Worm (Caenorhabditis elegans) whole organism, L1 larva: Measurements from ENCODE around the gene F43G6.7.

Source experiments
- Y116A8C.19 ChIP-seq: sonication (generic microtip); optimal IDR thresholded peaks from 2 replicates; lab custom pipeline; 2016; ENCODE audit warnings: missing compliant biosample characterization, missing genetic modification characterization, borderline replicate concordance
- aha-1 ChIP-seq: fragments of 150-350 bp; optimal IDR thresholded peaks from 2 replicates; lab custom pipeline; 2014; ENCODE audit warnings: missing biosample characterization, missing genetic modification characterization
- aly-2 ChIP-seq: fragments of 150-350 bp; optimal IDR thresholded peaks from 2 replicates; lab custom pipeline; 2014; ENCODE audit warnings: missing biosample characterization, missing genetic modification characterization
- ama-1 ChIP-seq: fragments of 150-350 bp; optimal IDR thresholded peaks from 2 replicates; lab custom pipeline; 2014
- blmp-1 ChIP-seq: fragments of 150-350 bp; optimal IDR thresholded peaks from 2 replicates; lab custom pipeline; 2014; ENCODE audit warnings: missing biosample characterization, missing genetic modification characterization
- ceh-82 ChIP-seq, 3 experiments: fragments of 150-350 bp in 1 of 3; sonication (generic microtip) in 2 of 3; optimal IDR thresholded peaks; 2 replicates each; lab custom pipeline; 2014 to 2017; ENCODE audit warnings: missing biosample characterization in 3 of 3, missing genetic modification characterization in 3 of 3
- ceh-88 ChIP-seq: fragments of 200-800 bp; sonication (Bioruptor generic); IDR thresholded peaks from 2 replicates; pipeline ENCODE4 v1.3.6; 2022; ENCODE audit warnings: missing genetic modification characterization, missing compliant biosample characterization
- ces-1 ChIP-seq: fragments of 150-350 bp; optimal IDR thresholded peaks from 2 replicates; lab custom pipeline; 2014; ENCODE audit warnings: missing biosample characterization, missing genetic modification reagents, missing genetic modification characterization
- efl-3 ChIP-seq: fragments of 200-800 bp; sonication (Bioruptor generic); optimal IDR thresholded peaks from 2 replicates; lab custom pipeline; 2018; ENCODE audit warnings: mild to moderate bottlenecking, missing genetic modification characterization, missing compliant biosample characterization
- egl-27 ChIP-seq, 2 experiments: fragments of 150-350 bp in 1 of 2; sonication (generic microtip); optimal IDR thresholded peaks; 3 replicates each; lab custom pipeline; 2017 to 2018; ENCODE audit warnings: missing biosample characterization in 2 of 2, missing genetic modification characterization in 2 of 2, missing genetic modification reagents in 2 of 2
- elt-3 ChIP-seq, 6 experiments: fragments of 150-350 bp in 1 of 6; sonication (generic microtip); optimal IDR thresholded peaks; 2 replicates each; lab custom pipeline; 2017 to 2018; ENCODE audit warnings: missing biosample characterization in 6 of 6, missing genetic modification characterization in 6 of 6, inconsistent platforms in 1 of 6
- ets-5 ChIP-seq: fragments of 200-800 bp; sonication (Bioruptor generic); IDR thresholded peaks from 2 replicates; pipeline ENCODE4 v1.3.6; 2022; ENCODE audit warnings: missing genetic modification characterization, missing compliant biosample characterization
- fkh-10 ChIP-seq: sonication (generic microtip); optimal IDR thresholded peaks from 2 replicates; lab custom pipeline; 2017; ENCODE audit warnings: missing biosample characterization, missing genetic modification reagents, missing genetic modification characterization
- fkh-4 ChIP-seq: sonication (generic microtip); optimal IDR thresholded peaks from 2 replicates; lab custom pipeline; 2016; ENCODE audit warnings: missing compliant biosample characterization, missing genetic modification characterization, borderline replicate concordance
- fkh-8 ChIP-seq: sonication (generic microtip); optimal IDR thresholded peaks from 2 replicates; lab custom pipeline; 2016; ENCODE audit warnings: mild to moderate bottlenecking, missing genetic modification characterization, missing compliant biosample characterization
- fos-1 ChIP-seq: fragments of 150-350 bp; optimal IDR thresholded peaks from 2 replicates; lab custom pipeline; 2014; ENCODE audit warnings: missing biosample characterization, missing genetic modification characterization
- hlh-17 ChIP-seq: fragments of 200-800 bp; sonication (Bioruptor generic); optimal IDR thresholded peaks from 2 replicates; lab custom pipeline; 2018; ENCODE audit warnings: missing genetic modification characterization, mild to moderate bottlenecking, missing compliant biosample characterization, moderate library complexity, borderline replicate concordance
- hpl-2 ChIP-seq: fragments of 150-350 bp; optimal IDR thresholded peaks from 2 replicates; lab custom pipeline; 2014; ENCODE audit warnings: missing biosample characterization, missing genetic modification reagents, missing genetic modification characterization
- lin-15B ChIP-seq: fragments of 150-350 bp; sonication (generic microtip); optimal IDR thresholded peaks from 3 replicates; lab custom pipeline; 2014; ENCODE audit warnings: missing biosample characterization, missing genetic modification characterization
- lir-3 ChIP-seq: sonication (generic microtip); optimal IDR thresholded peaks from 2 replicates; lab custom pipeline; 2016; ENCODE audit warnings: mild to moderate bottlenecking, missing genetic modification characterization, moderate library complexity, missing compliant biosample characterization; ENCODE audit not compliant: poor library complexity
- mdl-1 ChIP-seq, 2 experiments: fragments of 150-350 bp; optimal IDR thresholded peaks; 2 replicates each; lab custom pipeline; 2014 to 2017; ENCODE audit warnings: missing biosample characterization in 2 of 2, missing genetic modification characterization in 2 of 2, inconsistent platforms in 1 of 2
- mep-1 ChIP-seq: fragments of 150-350 bp; optimal IDR thresholded peaks from 2 replicates; lab custom pipeline; 2014; ENCODE audit warnings: missing biosample characterization, missing genetic modification characterization
- nhr-12 ChIP-seq: sonication (generic microtip); optimal IDR thresholded peaks from 2 replicates; lab custom pipeline; 2017; ENCODE audit warnings: missing biosample characterization, missing genetic modification characterization
- nhr-237 ChIP-seq: fragments of 150-350 bp; optimal IDR thresholded peaks from 2 replicates; lab custom pipeline; 2014; ENCODE audit warnings: missing biosample characterization, missing genetic modification characterization
- nhr-71 ChIP-seq: sonication (generic microtip); optimal IDR thresholded peaks from 2 replicates; lab custom pipeline; 2016; ENCODE audit warnings: mild to moderate bottlenecking, missing genetic modification characterization, moderate library complexity, missing compliant biosample characterization
- nhr-84 ChIP-seq: sonication (generic microtip); optimal IDR thresholded peaks from 2 replicates; lab custom pipeline; 2017; ENCODE audit warnings: missing biosample characterization, missing genetic modification characterization
- nhr-90 ChIP-seq: sonication (generic microtip); optimal IDR thresholded peaks from 2 replicates; lab custom pipeline; 2016; ENCODE audit warnings: mild to moderate bottlenecking, missing genetic modification characterization, missing compliant biosample characterization; ENCODE audit not compliant: poor library complexity
- pag-3 ChIP-seq: sonication (generic microtip); optimal IDR thresholded peaks from 2 replicates; lab custom pipeline; 2017; ENCODE audit warnings: missing genetic modification characterization, mild to moderate bottlenecking, missing compliant biosample characterization, antibody characterized with exemption, borderline replicate concordance; ENCODE audit not compliant: insufficient read depth
- sox-4 ChIP-seq: sonication (generic microtip); optimal IDR thresholded peaks from 2 replicates; lab custom pipeline; 2016; ENCODE audit warnings: missing genetic modification characterization, missing compliant biosample characterization
- sptf-1 ChIP-seq: fragments of 150-350 bp; optimal IDR thresholded peaks from 2 replicates; lab custom pipeline; 2014; ENCODE audit warnings: missing biosample characterization, missing genetic modification characterization
- sup-37 ChIP-seq: fragments of 200-800 bp; sonication (Bioruptor generic); optimal IDR thresholded peaks from 2 replicates; lab custom pipeline; 2018; ENCODE audit warnings: mild to moderate bottlenecking, missing genetic modification characterization, missing compliant biosample characterization
- swsn-7 ChIP-seq: sonication (generic microtip); optimal IDR thresholded peaks from 2 replicates; lab custom pipeline; 2016; ENCODE audit warnings: missing genetic modification characterization, missing compliant biosample characterization
- tlp-1 ChIP-seq: fragments of 150-350 bp; optimal IDR thresholded peaks from 2 replicates; lab custom pipeline; 2014; ENCODE audit warnings: missing biosample characterization, missing genetic modification characterization
- unc-30 ChIP-seq: sonication (generic microtip); optimal IDR thresholded peaks from 2 replicates; lab custom pipeline; 2017; ENCODE audit warnings: missing biosample characterization, missing genetic modification characterization
- unc-62 ChIP-seq: fragments of 150-350 bp; optimal IDR thresholded peaks from 2 replicates; lab custom pipeline; 2014; ENCODE audit warnings: missing biosample characterization, missing genetic modification reagents, missing genetic modification characterization
- unc-98 ChIP-seq: fragments of 200-800 bp; sonication (Bioruptor generic); IDR thresholded peaks from 2 replicates; pipeline ENCODE4 v1.3.6; 2022; ENCODE audit warnings: missing genetic modification characterization, missing compliant biosample characterization
- xbp-1 ChIP-seq: sonication (generic microtip); optimal IDR thresholded peaks from 2 replicates; lab custom pipeline; 2016; ENCODE audit warnings: missing genetic modification characterization, missing compliant biosample characterization
- zag-1 ChIP-seq: fragments of 150-350 bp; optimal IDR thresholded peaks from 2 replicates; lab custom pipeline; 2014; ENCODE audit warnings: missing biosample characterization, missing genetic modification characterization

Gene F43G6.7

ce11 chrII:11802451-11802850 is 8.1 kb upstream of the F43G6.7 start, which contains the start of gene F43G6.17:
Gene F43G6.17, plus strand, starts transcription at chrII:11802751.
- TF ChIP-seq fos-1 (tag; lab: Kevin White, UChicago) = no peak
- TF ChIP-seq mdl-1 (tag; optimal IDR thresholded peaks at IDR 0.05; lab: Kevin White, UChicago) = no peak
- no peak for TF ChIP-seq nhr-84 (tag; lab: Kevin White, UChicago)
- TF ChIP-seq unc-30 (tag; lab: Kevin White, UChicago) = no peak
- no peak for TF ChIP-seq fkh-4
- no peak for TF ChIP-seq lin-15B
- no peak for TF ChIP-seq nhr-237
- TF ChIP-seq hpl-2 (GFP tag; lab: Kevin White, UChicago) = no peak
- no peak for TF ChIP-seq nhr-12 (tag; lab: Kevin White, UChicago)
- TF ChIP-seq zag-1 = no peak
- no peak for TF ChIP-seq sptf-1 (tag; lab: Kevin White, UChicago)
- TF ChIP-seq, all 84 proteins: peak for 0

ce11 chrII:11806256-11806655 is 4.3 kb upstream of the F43G6.7 start, which contains the start of gene jmjd-1.1:
Gene jmjd-1.1, plus strand, starts transcription at chrII:11806556.
- no peak for TF ChIP-seq ama-1 (lab: Kevin White, UChicago)
- no peak for TF ChIP-seq ceh-88 (GFP tag; lab: Robert Waterston, UW)
- no peak for TF ChIP-seq unc-98
- TF ChIP-seq aly-2 (tag; lab: Kevin White, UChicago) = no peak
- no peak for TF ChIP-seq efl-3 (GFP tag; lab: Kevin White, UChicago)
- no peak for TF ChIP-seq ces-1 (GFP tag; lab: Kevin White, UChicago)
- no peak for TF ChIP-seq blmp-1 (tag; lab: Kevin White, UChicago)
- TF ChIP-seq ets-5 (GFP tag; lab: Robert Waterston, UW) = no peak
- no peak for TF ChIP-seq lin-15B

ce11 chrII:11808979-11809378 is 1.6 kb upstream of the F43G6.7 start, which contains the start of gene F43G6.10:
Gene F43G6.10, plus strand, starts transcription at chrII:11809349.
- no peak for TF ChIP-seq hlh-17
- no peak for TF ChIP-seq pag-3 (tag; lab: Kevin White, UChicago)
- TF ChIP-seq elt-3 (tag; optimal IDR thresholded peaks at IDR 0.05; lab: Kevin White, UChicago) = no peak
- TF ChIP-seq lir-3 = no peak
- no peak for TF ChIP-seq aha-1 (tag; lab: Kevin White, UChicago)

ce11 chrII:11811241-11811640 is 651 bp downstream of the F43G6.7 start:
- no peak for TF ChIP-seq hlh-17
- no peak for TF ChIP-seq egl-27 (tag; optimal IDR thresholded peaks at IDR 0.05; lab: Kevin White, UChicago)
- no peak for TF ChIP-seq nhr-90
- TF ChIP-seq unc-30 (tag; lab: Kevin White, UChicago) = no peak
- no peak for TF ChIP-seq nhr-12 (tag; lab: Kevin White, UChicago)
- no peak for TF ChIP-seq sox-4
- TF ChIP-seq nhr-71 = no peak
- TF ChIP-seq sup-37 = no peak
- TF ChIP-seq xbp-1 (tag; lab: Kevin White, UChicago) = no peak
- TF ChIP-seq swsn-7 (tag; lab: Kevin White, UChicago) = no peak
- no peak for TF ChIP-seq unc-62 (GFP tag; lab: Kevin White, UChicago)
- TF ChIP-seq fkh-8 (tag; lab: Kevin White, UChicago) = no peak
- TF ChIP-seq mep-1 (tag; lab: Kevin White, UChicago) = no peak
- TF ChIP-seq tlp-1 = no peak
- no peak for TF ChIP-seq ceh-82 (tag; optimal IDR thresholded peaks at IDR 0.05; lab: Kevin White, UChicago)
- TF ChIP-seq nhr-237 = no peak
- no peak for TF ChIP-seq Y116A8C.19 (tag; lab: Kevin White, UChicago)
- no peak for TF ChIP-seq fkh-10 (GFP tag; lab: Kevin White, UChicago)
